Worm (Caenorhabditis elegans) whole organism, late embryonic: ENCODE measurements around the gene otpl-7.

Source experiments
- C38D4.7 ChIP-seq: fragments of 200-800 bp; sonication (Bioruptor generic); optimal IDR thresholded peaks from 2 replicates; lab custom pipeline; 2018; ENCODE audit warnings: mild to moderate bottlenecking, missing genetic modification characterization, moderate library complexity, missing compliant biosample characterization
- ama-1 ChIP-seq: fragments of 150-350 bp; optimal IDR thresholded peaks from 2 replicates; lab custom pipeline; 2014
- ceh-22 ChIP-seq: sonication (generic microtip); optimal IDR thresholded peaks from 2 replicates; lab custom pipeline; 2017; ENCODE audit warnings: missing biosample characterization, missing genetic modification characterization
- nhr-232 ChIP-seq: sonication (generic microtip); optimal IDR thresholded peaks from 2 replicates; lab custom pipeline; 2016; ENCODE audit warnings: missing genetic modification characterization, missing compliant biosample characterization
- rnt-1 ChIP-seq: sonication (generic microtip); optimal IDR thresholded peaks from 2 replicates; lab custom pipeline; 2016; ENCODE audit warnings: missing genetic modification characterization, missing compliant biosample characterization
- unc-86 ChIP-seq: sonication (generic microtip); optimal IDR thresholded peaks from 2 replicates; lab custom pipeline; 2016; ENCODE audit warnings: missing genetic modification characterization, missing compliant biosample characterization

- peak; percentile 97 for TF ChIP-seq rnt-1 (tag; lab: Kevin White, UChicago)
- peak; percentile 97 for TF ChIP-seq C38D4.7
- peak; percentile 79 for TF ChIP-seq ceh-22 (tag; lab: Kevin White, UChicago)
- TF ChIP-seq ama-1: no peak
- peak; percentile 97 for TF ChIP-seq nhr-232 (tag; lab: Kevin White, UChicago)
- TF ChIP-seq unc-86 (tag; lab: Kevin White, UChicago): peak; percentile 99
These were observed 21.0 kb upstream of the otpl-7 start for ce11 chrV:8500348-8500747.
